Fruit fly (Drosophila melanogaster) whole organism, embryonic: ENCODE measurements around the gene CheA29a.
A peak's percentile ranks its signal among the peaks of the same experiment; 100 is the strongest.

Experiments used
- Bgb ChIP-seq: fragments of 200-800 bp; sonication (Bioruptor generic); IDR thresholded peaks from 2 replicates; pipeline ENCODE4 v1.3.6; 2022; ENCODE audit warnings: missing biosample characterization, missing genetic modification characterization; ENCODE audit not compliant: partially characterized antibody
- CG10462 ChIP-seq: fragments of 200-800 bp; sonication (Bioruptor generic); optimal IDR thresholded peaks from 2 replicates; lab custom pipeline; 2016; ENCODE audit warnings: missing biosample characterization, missing genetic modification characterization
- CG10565 ChIP-seq: fragments of 200-800 bp; sonication (Bioruptor generic); optimal IDR thresholded peaks from 3 replicates; lab custom pipeline; 2016; ENCODE audit warnings: missing biosample characterization, mild to moderate bottlenecking, missing genetic modification characterization
- CG12236 ChIP-seq: fragments of 200-800 bp; sonication (Bioruptor generic); optimal IDR thresholded peaks from 2 replicates; lab custom pipeline; 2016; ENCODE audit warnings: missing biosample characterization, missing genetic modification characterization
- CG13296 ChIP-seq: fragments of 200-800 bp; sonication (Bioruptor generic); optimal IDR thresholded peaks from 3 replicates; lab custom pipeline; 2018; ENCODE audit warnings: missing biosample characterization, mild to moderate bottlenecking, missing genetic modification characterization
- CG13775 ChIP-seq: fragments of 200-800 bp; sonication (Bioruptor generic); optimal IDR thresholded peaks from 3 replicates; lab custom pipeline; 2017; ENCODE audit warnings: missing biosample characterization, mild to moderate bottlenecking, missing genetic modification characterization
- CG15073 ChIP-seq: fragments of 200-800 bp; sonication (Bioruptor generic); optimal IDR thresholded peaks from 2 replicates; lab custom pipeline; 2016; ENCODE audit warnings: missing biosample characterization, missing genetic modification characterization
- CG1529 ChIP-seq: fragments of 200-800 bp; sonication (Bioruptor generic); optimal IDR thresholded peaks from 3 replicates; lab custom pipeline; 2018; ENCODE audit warnings: missing biosample characterization, missing genetic modification characterization
- CG15514 ChIP-seq: fragments of 200-800 bp; sonication (Bioruptor generic); optimal IDR thresholded peaks from 3 replicates; lab custom pipeline; 2017; ENCODE audit warnings: missing biosample characterization, missing genetic modification characterization, mild to moderate bottlenecking, moderate library complexity, missing genetic modification reagents
- CG1647 ChIP-seq: fragments of 200-800 bp; sonication (Bioruptor generic); optimal IDR thresholded peaks from 3 replicates; lab custom pipeline; 2016; ENCODE audit warnings: missing biosample characterization, missing genetic modification characterization
- CG16813 ChIP-seq: fragments of 200-800 bp; sonication (Bioruptor generic); IDR thresholded peaks from 3 replicates; pipeline ENCODE4 v1.3.6; 2022; ENCODE audit warnings: missing biosample characterization, missing genetic modification characterization; ENCODE audit not compliant: partially characterized antibody
- CG17361 ChIP-seq: fragments of 200-800 bp; sonication (Bioruptor generic); IDR thresholded peaks from 3 replicates; pipeline ENCODE4 v1.3.6; 2022; ENCODE audit warnings: missing biosample characterization, missing genetic modification characterization
- CG17568 ChIP-seq: fragments of 200-800 bp; sonication (Bioruptor generic); optimal IDR thresholded peaks from 2 replicates; lab custom pipeline; 2018; ENCODE audit warnings: missing biosample characterization, mild to moderate bottlenecking, missing genetic modification characterization, moderate library complexity
- CG2116 ChIP-seq: fragments of 200-800 bp; sonication (Bioruptor generic); optimal IDR thresholded peaks from 3 replicates; lab custom pipeline; 2018; ENCODE audit warnings: missing biosample characterization, mild to moderate bottlenecking, missing genetic modification characterization
- CG30403 ChIP-seq: fragments of 200-800 bp; sonication (Bioruptor generic); optimal IDR thresholded peaks from 3 replicates; lab custom pipeline; 2016; ENCODE audit warnings: missing biosample characterization, missing genetic modification characterization
- CG3163 ChIP-seq: fragments of 200-800 bp; sonication (Bioruptor generic); optimal IDR thresholded peaks from 3 replicates; lab custom pipeline; 2016; ENCODE audit warnings: missing biosample characterization, missing genetic modification characterization
- CG32772 ChIP-seq: fragments of 200-800 bp; sonication (Bioruptor generic); IDR thresholded peaks from 2 replicates; pipeline ENCODE4 v1.3.6; 2022; ENCODE audit warnings: missing biosample characterization, missing genetic modification characterization
- CG3407 ChIP-seq: fragments of 200-800 bp; sonication (Bioruptor generic); optimal IDR thresholded peaks from 2 replicates; lab custom pipeline; 2018; ENCODE audit warnings: missing biosample characterization, mild to moderate bottlenecking, missing genetic modification characterization
- CG4360 ChIP-seq: fragments of 200-800 bp; sonication (Bioruptor generic); IDR thresholded peaks from 2 replicates; pipeline ENCODE4 v1.3.6; 2022; ENCODE audit warnings: missing biosample characterization, missing genetic modification characterization
- CG6689 ChIP-seq: fragments of 200-800 bp; sonication (Bioruptor generic); IDR thresholded peaks from 2 replicates; pipeline ENCODE4 v1.3.6; 2022; ENCODE audit warnings: missing biosample characterization, missing genetic modification characterization
- CG7963 ChIP-seq: fragments of 200-800 bp; sonication (Bioruptor generic); IDR thresholded peaks from 3 replicates; pipeline ENCODE4 v1.3.6; 2022; ENCODE audit warnings: missing biosample characterization, missing genetic modification characterization; ENCODE audit not compliant: partially characterized antibody
- CG8388 ChIP-seq: fragments of 200-800 bp; sonication (Bioruptor generic); optimal IDR thresholded peaks from 2 replicates; lab custom pipeline; 2019; ENCODE audit warnings: missing biosample characterization, mild to moderate bottlenecking, missing genetic modification characterization, moderate library complexity
- CG9797 ChIP-seq: fragments of 200-800 bp; sonication (Bioruptor generic); optimal IDR thresholded peaks from 3 replicates; lab custom pipeline; 2018; ENCODE audit warnings: missing biosample characterization, mild to moderate bottlenecking, missing genetic modification characterization
- CTCF ChIP-seq: fragments of 200-800 bp; sonication (Bioruptor generic); optimal IDR thresholded peaks from 2 replicates; lab custom pipeline; 2017; ENCODE audit warnings: missing biosample characterization, mild to moderate bottlenecking, missing genetic modification characterization, moderate library complexity
- Dfd ChIP-seq, 2 experiments: fragments of >200 bp; optimal IDR thresholded peaks; 2 replicates each; lab custom pipeline; 2017; ENCODE audit warnings: missing biosample characterization in 2 of 2, missing genetic modification characterization in 2 of 2
- Dip2 ChIP-seq: fragments of 200-800 bp; sonication (Bioruptor generic); IDR thresholded peaks from 2 replicates; pipeline ENCODE4 v1.3.6; 2022; ENCODE audit warnings: missing biosample characterization, missing genetic modification characterization
- Doc3 ChIP-seq: fragments of 200-800 bp; sonication (Bioruptor generic); IDR thresholded peaks from 3 replicates; pipeline ENCODE4 v1.3.6; 2022; ENCODE audit warnings: missing biosample characterization, missing genetic modification characterization; ENCODE audit not compliant: partially characterized antibody
- Ets65A ChIP-seq: fragments of 200-800 bp; sonication (Bioruptor generic); peaks from one replicate; lab custom pipeline; 2016; ENCODE audit warnings: missing biosample characterization, missing genetic modification characterization
- H2.0 ChIP-seq: fragments of 200-800 bp; sonication (Bioruptor generic); IDR thresholded peaks from 2 replicates; pipeline ENCODE4 v1.3.6; 2022; ENCODE audit warnings: missing biosample characterization, missing genetic modification characterization
- Hey ChIP-seq: fragments of 200-800 bp; sonication (Bioruptor generic); optimal IDR thresholded peaks from 3 replicates; lab custom pipeline; 2018; ENCODE audit warnings: missing biosample characterization, mild to moderate bottlenecking, missing genetic modification characterization
- Hr78 ChIP-seq, 2 experiments: fragments of 200-800 bp in 1 of 2; fragments of >200 bp in 1 of 2; sonication (Bioruptor generic) in 1 of 2; optimal IDR thresholded peaks; 2 replicates each; lab custom pipeline; 2017 to 2019; ENCODE audit warnings: missing biosample characterization in 2 of 2, missing genetic modification characterization in 2 of 2, mild to moderate bottlenecking in 1 of 2, moderate library complexity in 1 of 2
- MESR4 ChIP-seq: fragments of 200-800 bp; sonication (Bioruptor generic); optimal IDR thresholded peaks from 2 replicates; lab custom pipeline; 2018; ENCODE audit warnings: missing biosample characterization, mild to moderate bottlenecking, missing genetic modification characterization, moderate library complexity
- Meics ChIP-seq: fragments of 200-800 bp; sonication (Bioruptor generic); optimal IDR thresholded peaks from 2 replicates; lab custom pipeline; 2017; ENCODE audit warnings: missing biosample characterization, mild to moderate bottlenecking, missing genetic modification characterization
- Pdp1 ChIP-seq, 2 experiments: fragments of 200-800 bp; sonication (Bioruptor generic); optimal IDR thresholded peaks; 3 replicates each; lab custom pipeline; 2016; ENCODE audit warnings: missing biosample characterization in 2 of 2, missing genetic modification characterization in 2 of 2, mild to moderate bottlenecking in 1 of 2, moderate library complexity in 1 of 2
- Ptx1 ChIP-seq: fragments of 200-800 bp; sonication (Bioruptor generic); IDR thresholded peaks from 2 replicates; pipeline ENCODE4 v1.3.6; 2022; ENCODE audit warnings: missing biosample characterization, missing genetic modification characterization
- Scr ChIP-seq: fragments of 200-800 bp; sonication (Bioruptor generic); IDR thresholded peaks from 2 replicates; pipeline ENCODE4 v1.3.6; 2022; ENCODE audit warnings: missing biosample characterization, missing genetic modification characterization; ENCODE audit not compliant: partially characterized antibody
- ab ChIP-seq: fragments of 200-800 bp; sonication (Bioruptor generic); optimal IDR thresholded peaks from 2 replicates; lab custom pipeline; 2016; ENCODE audit warnings: missing biosample characterization, missing genetic modification characterization
- bbx ChIP-seq: fragments of 200-800 bp; sonication (Bioruptor generic); IDR thresholded peaks from 2 replicates; pipeline ENCODE4 v1.3.6; 2022; ENCODE audit warnings: missing biosample characterization, missing genetic modification characterization; ENCODE audit not compliant: partially characterized antibody
- bcd ChIP-seq: fragments of 200-800 bp; sonication (Bioruptor generic); optimal IDR thresholded peaks from 2 replicates; lab custom pipeline; 2017; ENCODE audit warnings: missing biosample characterization, mild to moderate bottlenecking, missing genetic modification characterization
- esg ChIP-seq: fragments of 200-800 bp; sonication (Bioruptor generic); conservative IDR thresholded peaks from 2 replicates; pipeline ENCODE4 v1.3.6; 2022; ENCODE audit warnings: missing biosample characterization, missing genetic modification characterization
- hth ChIP-seq: fragments of >200 bp; optimal IDR thresholded peaks from 2 replicates; lab custom pipeline; 2017; ENCODE audit warnings: inconsistent platforms
- jigr1 ChIP-seq: fragments of 200-800 bp; sonication (Bioruptor generic); IDR thresholded peaks from 3 replicates; pipeline ENCODE4 v1.3.6; 2022; ENCODE audit warnings: missing biosample characterization, missing genetic modification characterization
- kni ChIP-seq: fragments of 200-800 bp; sonication (Bioruptor generic); optimal IDR thresholded peaks from 3 replicates; lab custom pipeline; 2017; ENCODE audit warnings: mild to moderate bottlenecking, missing biosample characterization, missing genetic modification reagents, missing genetic modification characterization
- lov ChIP-seq, 2 experiments: fragments of 200-800 bp in 1 of 2; fragments of >200 bp in 1 of 2; sonication (Bioruptor generic) in 1 of 2; IDR thresholded peaks in 1 of 2; optimal IDR thresholded peaks in 1 of 2; 2 replicates in 1 of 2; 3 replicates in 1 of 2; pipeline versions ENCODE4 v1.3.6 to Lab custom; 2017 to 2022; ENCODE audit warnings: missing biosample characterization in 1 of 2, missing genetic modification characterization in 1 of 2
- pum ChIP-seq: fragments of 200-800 bp; sonication (Bioruptor generic); optimal IDR thresholded peaks from 2 replicates; lab custom pipeline; 2016; ENCODE audit warnings: missing biosample characterization, missing genetic modification characterization
- ro ChIP-seq: fragments of 200-800 bp; sonication (Bioruptor generic); IDR thresholded peaks from 2 replicates; pipeline ENCODE4 v1.3.6; 2022; ENCODE audit warnings: missing biosample characterization, missing genetic modification characterization
- scrt ChIP-seq: fragments of 200-800 bp; sonication (Bioruptor generic); optimal IDR thresholded peaks from 2 replicates; lab custom pipeline; 2018; ENCODE audit warnings: missing biosample characterization, mild to moderate bottlenecking, missing genetic modification characterization, moderate library complexity
- ssp ChIP-seq: fragments of 200-800 bp; sonication (Bioruptor generic); IDR thresholded peaks from 2 replicates; pipeline ENCODE4 v1.3.6; 2022; ENCODE audit warnings: missing biosample characterization, missing genetic modification characterization
- tio ChIP-seq: fragments of 200-800 bp; sonication (Bioruptor generic); optimal IDR thresholded peaks from 2 replicates; lab custom pipeline; 2017; ENCODE audit warnings: missing biosample characterization, missing genetic modification characterization, inconsistent platforms
- zen2 ChIP-seq: fragments of 200-800 bp; sonication (Bioruptor generic); IDR thresholded peaks from 3 replicates; pipeline ENCODE4 v1.3.6; 2022; ENCODE audit warnings: missing biosample characterization, missing genetic modification characterization; ENCODE audit not compliant: partially characterized antibody

CheA29a gene

DNA sequence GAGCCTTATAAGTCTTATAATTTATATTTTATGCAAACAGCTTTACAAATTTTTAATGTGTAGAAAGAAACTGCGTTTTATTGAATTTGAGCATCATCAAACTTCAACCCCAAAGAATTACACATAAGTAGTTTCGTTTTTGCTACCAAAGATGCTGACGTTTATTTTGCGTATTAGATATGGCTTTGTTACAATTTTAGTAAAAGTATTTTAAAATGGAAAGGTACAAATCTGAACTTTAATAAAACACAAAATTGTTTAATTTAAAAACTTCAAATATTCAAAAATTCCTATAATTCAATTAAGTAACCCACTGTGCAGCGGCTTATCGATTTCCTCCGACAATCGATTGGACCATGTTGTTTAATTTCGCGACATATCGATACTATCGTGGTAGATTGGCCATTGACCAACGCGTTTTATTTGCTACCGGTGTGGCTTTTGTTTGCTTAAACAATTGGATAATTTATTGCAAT lies 13.0 kb upstream of the CheA29a start, which contains the start of gene prg:
Gene prg (plus strand): TSS at position 382 of the 476 bp plus-strand sequence.
- no peak for TF ChIP-seq ssp (GFP tag; lab: Robert Waterston, UW)
- peak; percentile 39 for TF ChIP-seq CG17568 (GFP tag; lab: Kevin White, UChicago)
- no peak for TF ChIP-seq scrt
- no peak for TF ChIP-seq CG32772
- TF ChIP-seq Hr78 (GFP tag; optimal IDR thresholded peaks at IDR 0.05; lab: Kevin White, UChicago): peak in 1 of 2 experiments; percentile 34
- TF ChIP-seq CG9797 (GFP tag; lab: Kevin White, UChicago): no peak
- no peak for TF ChIP-seq CG10565 (GFP tag; lab: Kevin White, UChicago)
- TF ChIP-seq CG8388 (GFP tag; lab: Kevin White, UChicago): peak; percentile 54
- no peak for TF ChIP-seq Hey (tag; lab: Kevin White, UChicago)
- TF ChIP-seq Dip2 (GFP tag; lab: Robert Waterston, UW): no peak
- TF ChIP-seq CG16813: peak; percentile 95
- TF ChIP-seq CG3163: peak; percentile 13
- TF ChIP-seq CG4360 (GFP tag; lab: Robert Waterston, UW): no peak
- TF ChIP-seq Ptx1: peak; percentile 63
- peak; percentile 98 for TF ChIP-seq bbx (GFP tag; lab: Robert Waterston, UW)
- peak; percentile 98 for TF ChIP-seq Bgb
- TF ChIP-seq CG2116 (GFP tag; lab: Kevin White, UChicago): peak; percentile 75
- TF ChIP-seq esg (GFP tag; lab: Robert Waterston, UW): 0 out of 2 replicates have a peak, but pooled peaks have one; percentile 22
- TF ChIP-seq CG15073 (GFP tag; lab: Kevin White, UChicago): no peak
- peak; percentile 34 for TF ChIP-seq CG10462 (GFP tag; lab: Kevin White, UChicago)
- TF ChIP-seq ab (GFP tag; lab: Kevin White, UChicago): no peak
- TF ChIP-seq CG7963: peak; percentile 98
- no peak for TF ChIP-seq CTCF
- peak; percentile 98 for TF ChIP-seq zen2 (GFP tag; lab: Robert Waterston, UW)
- no peak for TF ChIP-seq ro (GFP tag; lab: Robert Waterston, UW)
- TF ChIP-seq MESR4 (GFP tag; lab: Kevin White, UChicago): peak; percentile 70
- TF ChIP-seq H2.0 (GFP tag; lab: Robert Waterston, UW): no peak
- peak; percentile 75 for TF ChIP-seq CG13296 (GFP tag; lab: Kevin White, UChicago)
- TF ChIP-seq pum (GFP tag; lab: Kevin White, UChicago): peak; percentile 54
- peak; percentile 51; the same call in 1 of the 2 replicates for TF ChIP-seq CG6689
- peak; percentile 95 for TF ChIP-seq Ets65A (GFP tag; lab: Kevin White, UChicago)
- peak; percentile 78 for TF ChIP-seq CG17361 (GFP tag; lab: Robert Waterston, UW)
- TF ChIP-seq kni: no peak
- no peak for TF ChIP-seq lov (optimal IDR thresholded peaks at IDR 0.05; lab: Kevin White, UChicago)
- TF ChIP-seq lov (GFP tag; IDR thresholded peaks at IDR 0.05; lab: Robert Waterston, UW): no peak
- peak; percentile 37 for TF ChIP-seq CG1529
- TF ChIP-seq Doc3: peak; percentile 98
- no peak for TF ChIP-seq jigr1 (GFP tag; lab: Robert Waterston, UW)
- TF ChIP-seq Scr (GFP tag; lab: Robert Waterston, UW): peak; percentile 96
- TF ChIP-seq CG12236 (GFP tag; lab: Kevin White, UChicago): peak; percentile 43
- TF ChIP-seq CG1647 (GFP tag; lab: Kevin White, UChicago): peak; percentile 31
- TF ChIP-seq CG13775 (GFP tag; lab: Kevin White, UChicago): peak; percentile 60
- TF ChIP-seq Meics (GFP tag; lab: Kevin White, UChicago): peak; percentile 70
- TF ChIP-seq hth: no peak
- TF ChIP-seq CG3407 (GFP tag; lab: Kevin White, UChicago): peak; percentile 3
- TF ChIP-seq tio (GFP tag; lab: Kevin White, UChicago): peak; percentile 28
- TF ChIP-seq Dfd (GFP tag; optimal IDR thresholded peaks at IDR 0.05; lab: Kevin White, UChicago): no peak
- TF ChIP-seq CG15514 (GFP tag; lab: Kevin White, UChicago): peak; percentile 47
- TF ChIP-seq Pdp1 (GFP tag; optimal IDR thresholded peaks at IDR 0.05; lab: Kevin White, UChicago): peak; percentile 61 to 66
- peak; percentile 74 for TF ChIP-seq CG30403
- peak; percentile 47 for TF ChIP-seq bcd (GFP tag; lab: Kevin White, UChicago)
